Worm (Caenorhabditis elegans): ENCODE measurements around the gene Y37D8A.5.

- TF ChIP-seq W03F9.2 (tag; optimal IDR thresholded peaks at IDR 0.05) (no peak), him-1 (tag; optimal IDR thresholded peaks at IDR 0.05) (no peak), dao-5 (tag; optimal IDR thresholded peaks at IDR 0.05) (no peak)
Observed at ce11 chrIII:12860119-12860518, 4.8 kb upstream of the Y37D8A.5 start.

Measured in whole organism, L4/young adult.